Worm (Caenorhabditis elegans) whole organism, mixed stage, embryonic: Measurements from ENCODE around the gene srt-27.

ENCODE experiments used
- M03D4.4 ChIP-seq: sonication (generic microtip); optimal IDR thresholded peaks from 2 replicates; lab custom pipeline; 2017; ENCODE audit warnings: mild to moderate bottlenecking, missing genetic modification characterization, missing compliant biosample characterization
- bed-3 ChIP-seq: fragments of 200-800 bp; sonication (Bioruptor generic); optimal IDR thresholded peaks from 3 replicates; lab custom pipeline; 2018; ENCODE audit warnings: mild to moderate bottlenecking, missing genetic modification characterization, moderate library complexity, missing compliant biosample characterization
- blmp-1 ChIP-seq: fragments of 150-350 bp; optimal IDR thresholded peaks from 2 replicates; lab custom pipeline; 2014; ENCODE audit warnings: missing biosample characterization, missing genetic modification characterization
- ceh-39 ChIP-seq: fragments of 150-350 bp; optimal IDR thresholded peaks from 2 replicates; lab custom pipeline; 2014; ENCODE audit warnings: missing biosample characterization, missing genetic modification characterization
- ceh-43 ChIP-seq: fragments of 200-800 bp; sonication (Bioruptor generic); optimal IDR thresholded peaks from 2 replicates; lab custom pipeline; 2018; ENCODE audit warnings: mild to moderate bottlenecking, missing genetic modification characterization, moderate library complexity, missing compliant biosample characterization
- ceh-83 ChIP-seq: fragments of 200-800 bp; sonication (Bioruptor generic); optimal IDR thresholded peaks from 2 replicates; lab custom pipeline; 2018; ENCODE audit warnings: mild to moderate bottlenecking, missing genetic modification characterization, missing compliant biosample characterization
- ces-1 ChIP-seq: fragments of 150-350 bp; optimal IDR thresholded peaks from 2 replicates; lab custom pipeline; 2014; ENCODE audit warnings: missing biosample characterization, missing genetic modification reagents, missing genetic modification characterization
- cnd-1 ChIP-seq: fragments of 200-800 bp; sonication (Bioruptor generic); optimal IDR thresholded peaks from 2 replicates; lab custom pipeline; 2018; ENCODE audit warnings: mild to moderate bottlenecking, missing genetic modification characterization, missing compliant biosample characterization
- drap-1 ChIP-seq: fragments of 200-800 bp; sonication (Bioruptor generic); optimal IDR thresholded peaks from 3 replicates; lab custom pipeline; 2018; ENCODE audit warnings: mild to moderate bottlenecking, missing genetic modification characterization, missing compliant biosample characterization
- elt-1 ChIP-seq: sonication (generic microtip); optimal IDR thresholded peaks from 2 replicates; lab custom pipeline; 2017; ENCODE audit warnings: missing genetic modification characterization, mild to moderate bottlenecking, missing compliant biosample characterization, antibody characterized with exemption, moderate library complexity, borderline replicate concordance; ENCODE audit not compliant: insufficient read depth
- elt-3 ChIP-seq: fragments of 150-350 bp; optimal IDR thresholded peaks from 2 replicates; lab custom pipeline; 2014; ENCODE audit warnings: missing biosample characterization, missing genetic modification characterization
- flh-1 ChIP-seq: fragments of 200-800 bp; sonication (Bioruptor generic); optimal IDR thresholded peaks from 2 replicates; lab custom pipeline; 2018; ENCODE audit warnings: mild to moderate bottlenecking, missing genetic modification characterization, moderate library complexity, missing compliant biosample characterization
- ham-2 ChIP-seq: fragments of 200-800 bp; sonication (Bioruptor generic); optimal IDR thresholded peaks from 2 replicates; lab custom pipeline; 2018; ENCODE audit warnings: mild to moderate bottlenecking, missing genetic modification characterization, missing compliant biosample characterization
- hlh-1 ChIP-seq: fragments of 150-350 bp; optimal IDR thresholded peaks from 2 replicates; lab custom pipeline; 2014; ENCODE audit warnings: missing biosample characterization, missing genetic modification reagents, missing genetic modification characterization
- lin-13 ChIP-seq: fragments of 150-350 bp; optimal IDR thresholded peaks from 2 replicates; lab custom pipeline; 2014; ENCODE audit warnings: missing biosample characterization, missing genetic modification characterization
- lin-32 ChIP-seq: fragments of 200-800 bp; sonication (Bioruptor generic); optimal IDR thresholded peaks from 2 replicates; lab custom pipeline; 2018; ENCODE audit warnings: mild to moderate bottlenecking, missing genetic modification characterization, missing compliant biosample characterization
- lsy-2 ChIP-seq: fragments of 150-350 bp; optimal IDR thresholded peaks from 2 replicates; lab custom pipeline; 2014; ENCODE audit warnings: missing biosample characterization, missing genetic modification characterization
- mab-5 ChIP-seq: fragments of 150-350 bp; optimal IDR thresholded peaks from 2 replicates; lab custom pipeline; 2014; ENCODE audit warnings: missing biosample characterization, missing genetic modification characterization
- mep-1 ChIP-seq: fragments of 150-350 bp; optimal IDR thresholded peaks from 2 replicates; lab custom pipeline; 2017; ENCODE audit warnings: missing biosample characterization, missing genetic modification reagents, missing genetic modification characterization, inconsistent platforms
- mls-2 ChIP-seq: sonication (generic microtip); optimal IDR thresholded peaks from 2 replicates; lab custom pipeline; 2016; ENCODE audit warnings: mild to moderate bottlenecking, missing genetic modification characterization, moderate library complexity, missing compliant biosample characterization
- nhr-12 ChIP-seq: fragments of 150-350 bp; optimal IDR thresholded peaks from 2 replicates; lab custom pipeline; 2014; ENCODE audit warnings: missing biosample characterization, missing genetic modification characterization
- nhr-2 ChIP-seq: fragments of 150-350 bp; optimal IDR thresholded peaks from 2 replicates; lab custom pipeline; 2014; ENCODE audit warnings: missing biosample characterization, missing genetic modification characterization
- nhr-237 ChIP-seq: fragments of 150-350 bp; optimal IDR thresholded peaks from 2 replicates; lab custom pipeline; 2014; ENCODE audit warnings: missing biosample characterization, missing genetic modification characterization
- nhr-28 ChIP-seq: fragments of 150-350 bp; optimal IDR thresholded peaks from 2 replicates; lab custom pipeline; 2014; ENCODE audit warnings: missing biosample characterization, missing genetic modification characterization
- nhr-76 ChIP-seq: sonication (generic microtip); optimal IDR thresholded peaks from 2 replicates; lab custom pipeline; 2017; ENCODE audit warnings: missing biosample characterization, missing genetic modification characterization
- pha-4 ChIP-seq: fragments of 150-350 bp; optimal IDR thresholded peaks from 2 replicates; lab custom pipeline; 2018; ENCODE audit warnings: missing biosample characterization, missing genetic modification reagents, missing genetic modification characterization
- sem-2 ChIP-seq: fragments of 200-800 bp; sonication (Bioruptor generic); optimal IDR thresholded peaks from 2 replicates; lab custom pipeline; 2018; ENCODE audit warnings: mild to moderate bottlenecking, missing genetic modification characterization, missing compliant biosample characterization
- snpc-4 ChIP-seq: fragments of 150-350 bp; optimal IDR thresholded peaks from 2 replicates; lab custom pipeline; 2014; ENCODE audit warnings: missing biosample characterization, missing genetic modification characterization
- sptf-1 ChIP-seq: sonication (generic microtip); optimal IDR thresholded peaks from 2 replicates; lab custom pipeline; 2017; ENCODE audit warnings: mild to moderate bottlenecking, missing genetic modification characterization, moderate library complexity, missing compliant biosample characterization
- tbx-8 ChIP-seq: fragments of 200-800 bp; sonication (Bioruptor generic); optimal IDR thresholded peaks from 2 replicates; lab custom pipeline; 2018; ENCODE audit warnings: mild to moderate bottlenecking, missing genetic modification characterization, moderate library complexity, missing compliant biosample characterization
- unc-120 ChIP-seq: sonication (generic microtip); optimal IDR thresholded peaks from 2 replicates; lab custom pipeline; 2017; ENCODE audit warnings: missing genetic modification characterization, missing compliant biosample characterization; ENCODE audit not compliant: poor library complexity, severe bottlenecking
- unc-39 ChIP-seq: fragments of 150-350 bp; optimal IDR thresholded peaks from 2 replicates; lab custom pipeline; 2014; ENCODE audit warnings: missing biosample characterization, missing genetic modification characterization
- unc-62 ChIP-seq: fragments of 150-350 bp; optimal IDR thresholded peaks from 2 replicates; lab custom pipeline; 2014; ENCODE audit warnings: missing biosample characterization, missing genetic modification reagents, missing genetic modification characterization
- zip-8 ChIP-seq: fragments of 150-350 bp; optimal IDR thresholded peaks from 2 replicates; lab custom pipeline; 2014; ENCODE audit warnings: missing biosample characterization, missing genetic modification characterization
- ztf-11 ChIP-seq: fragments of 150-350 bp; optimal IDR thresholded peaks from 2 replicates; lab custom pipeline; 2014; ENCODE audit warnings: missing biosample characterization, missing genetic modification characterization

Gene srt-27

DNA sequence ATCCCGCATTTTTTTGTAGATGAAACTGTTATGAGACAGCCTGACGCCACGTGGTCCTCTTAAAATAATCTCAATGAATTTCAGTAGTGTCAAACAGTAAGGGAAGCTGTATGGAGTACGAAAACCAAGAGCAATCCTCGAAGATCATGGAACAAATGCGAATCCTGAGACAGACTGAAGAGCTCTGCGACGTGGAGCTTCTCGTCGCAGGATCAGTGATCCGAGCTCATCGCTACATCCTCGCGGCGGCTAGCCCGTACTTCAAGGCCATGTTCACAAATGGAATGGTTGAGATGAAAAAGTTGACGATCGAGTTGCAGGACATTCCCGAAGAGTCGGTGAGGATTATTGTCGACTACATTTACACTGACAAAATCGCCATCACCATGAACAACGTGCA is 36.4 kb downstream of the srt-27 start:
- TF ChIP-seq cnd-1 (tag; lab: Kevin White, UChicago), result no peak
- TF ChIP-seq nhr-2 (tag; lab: Kevin White, UChicago), result no peak
- TF ChIP-seq snpc-4 (tag; lab: Kevin White, UChicago), result no peak
- no peak for TF ChIP-seq blmp-1 (tag; lab: Kevin White, UChicago)
- no peak for TF ChIP-seq lin-32 (GFP tag; lab: Kevin White, UChicago)
- no peak for TF ChIP-seq drap-1 (GFP tag; lab: Kevin White, UChicago)
- TF ChIP-seq nhr-28 (tag; lab: Kevin White, UChicago), result no peak
- TF ChIP-seq mep-1 (tag; lab: Kevin White, UChicago), result no peak

DNA sequence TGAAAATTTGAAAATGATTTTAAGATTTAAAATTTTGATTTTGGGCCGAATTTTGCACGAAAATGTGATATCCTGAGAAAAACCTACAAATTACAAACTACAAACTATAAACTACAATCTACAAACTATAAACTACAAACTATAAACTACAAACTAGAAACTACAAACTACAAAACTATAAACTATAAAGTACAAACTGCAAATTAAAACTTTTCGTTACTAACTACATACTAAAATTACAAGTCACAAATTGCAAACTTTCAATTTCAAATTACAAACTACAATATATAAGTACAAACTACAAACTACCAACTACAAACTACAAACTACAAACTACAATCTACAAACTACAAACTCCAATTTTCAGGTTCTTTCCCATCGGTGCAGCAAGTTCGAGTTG is 37.2 kb downstream of the srt-27 start:
- TF ChIP-seq ceh-83 (GFP tag; lab: Kevin White, UChicago) (no peak), nhr-28 (tag; lab: Kevin White, UChicago) (no peak), unc-120 (tag; lab: Kevin White, UChicago) (no peak), ces-1 (GFP tag; lab: Kevin White, UChicago) (no peak), nhr-237 (tag; lab: Kevin White, UChicago) (no peak), bed-3 (GFP tag; lab: Kevin White, UChicago) (no peak), ham-2 (no peak), lsy-2 (no peak), blmp-1 (tag; lab: Kevin White, UChicago) (no peak), M03D4.4 (no peak), mab-5 (no peak), nhr-12 (tag; lab: Kevin White, UChicago) (no peak), elt-3 (tag; lab: Kevin White, UChicago) (no peak), elt-1 (tag; lab: Kevin White, UChicago) (no peak), zip-8 (tag; lab: Kevin White, UChicago) (no peak), snpc-4 (tag; lab: Kevin White, UChicago) (no peak)

DNA sequence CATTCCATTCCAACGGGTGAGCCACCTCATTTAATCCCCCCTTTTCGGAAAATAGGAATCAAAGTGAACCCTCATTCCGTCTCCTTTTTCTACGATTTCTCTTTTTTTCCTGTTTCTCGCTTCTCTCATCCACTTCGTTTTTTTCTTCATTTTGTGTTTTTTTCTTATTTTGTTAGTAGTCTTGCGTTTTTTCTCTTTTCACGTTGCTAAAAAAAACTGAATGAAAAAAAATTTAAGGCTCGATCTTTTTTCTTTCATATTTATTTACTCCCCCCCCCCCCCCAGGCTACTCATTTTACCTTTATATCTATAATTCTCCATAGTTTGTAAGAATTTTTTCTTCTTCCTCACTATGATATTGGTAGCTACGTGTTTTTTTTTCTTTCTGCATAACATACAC is 43.0 kb downstream of the srt-27 start:
- TF ChIP-seq elt-3 (tag; lab: Kevin White, UChicago) (no peak), mls-2 (tag; lab: Kevin White, UChicago) (no peak), flh-1 (GFP tag; lab: Kevin White, UChicago) (no peak), nhr-2 (tag; lab: Kevin White, UChicago) (no peak), nhr-76 (no peak), drap-1 (GFP tag; lab: Kevin White, UChicago) (no peak), zip-8 (tag; lab: Kevin White, UChicago) (no peak)

DNA sequence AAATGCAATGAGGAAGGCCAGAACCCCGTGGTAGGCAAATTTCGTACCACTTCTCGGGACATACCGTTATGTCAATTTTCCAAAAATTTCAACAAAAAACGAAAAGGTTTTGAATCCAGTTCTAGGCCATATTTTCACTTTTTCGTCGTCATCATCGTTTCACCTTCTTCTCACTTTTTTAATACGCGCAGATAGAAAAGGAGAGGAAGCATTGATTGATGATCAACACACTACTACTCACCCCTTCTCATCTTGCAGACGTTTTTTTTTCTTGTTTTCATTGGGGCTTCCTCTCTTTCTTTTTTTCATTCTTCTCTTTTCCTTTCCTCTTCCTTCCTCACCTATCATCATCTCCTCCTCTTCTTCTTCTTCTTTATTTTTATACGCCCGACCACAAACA is 45.0 kb downstream of the srt-27 start:
- TF ChIP-seq unc-39 (tag; lab: Kevin White, UChicago), result no peak
- no peak for TF ChIP-seq mab-5
- TF ChIP-seq mls-2 (tag; lab: Kevin White, UChicago), result no peak
- no peak for TF ChIP-seq ztf-11 (tag; lab: Kevin White, UChicago)
- TF ChIP-seq nhr-12 (tag; lab: Kevin White, UChicago), result no peak
- TF ChIP-seq flh-1 (GFP tag; lab: Kevin White, UChicago), result no peak
- peak; percentile 6 for TF ChIP-seq blmp-1 (tag; lab: Kevin White, UChicago)
- TF ChIP-seq snpc-4 (tag; lab: Kevin White, UChicago), result no peak
- no peak for TF ChIP-seq nhr-76

DNA sequence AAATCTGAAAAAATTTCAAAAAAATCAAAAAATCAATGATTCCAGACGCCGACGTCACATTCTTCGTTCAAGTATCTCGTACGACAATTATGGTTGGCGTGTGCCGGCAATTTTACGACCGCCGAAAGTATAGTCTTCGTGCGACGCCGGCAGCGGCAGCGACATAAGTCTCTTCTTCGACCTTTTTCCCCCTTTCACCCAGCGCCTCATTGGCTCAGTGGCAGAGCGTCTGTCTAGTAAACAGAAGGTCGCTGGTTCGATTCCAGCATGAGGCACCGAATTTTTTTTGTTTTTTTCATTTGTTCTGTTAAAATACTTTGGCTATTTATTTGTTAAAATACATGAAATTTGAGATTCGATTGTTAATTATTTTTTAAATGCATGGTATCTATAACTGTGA is 46.9 kb downstream of the srt-27 start:
- peak; percentile 81 for TF ChIP-seq mls-2 (tag; lab: Kevin White, UChicago)
- TF ChIP-seq tbx-8 (GFP tag; lab: Kevin White, UChicago), result no peak
- TF ChIP-seq hlh-1 (tag; lab: Kevin White, UChicago), result peak; percentile 10
- peak; percentile 59 for TF ChIP-seq cnd-1 (tag; lab: Kevin White, UChicago)
- peak; percentile 14 for TF ChIP-seq flh-1 (GFP tag; lab: Kevin White, UChicago)
- TF ChIP-seq nhr-76, result no peak
- no peak for TF ChIP-seq mep-1 (tag; lab: Kevin White, UChicago)
- TF ChIP-seq lsy-2, result no peak
- no peak for TF ChIP-seq mab-5
- TF ChIP-seq elt-1 (tag; lab: Kevin White, UChicago), result no peak
- peak; percentile 90 for TF ChIP-seq ceh-83 (GFP tag; lab: Kevin White, UChicago)
- no peak for TF ChIP-seq ces-1 (GFP tag; lab: Kevin White, UChicago)
- no peak for TF ChIP-seq ham-2
- no peak for TF ChIP-seq ceh-39 (tag; lab: Kevin White, UChicago)
- TF ChIP-seq zip-8 (tag; lab: Kevin White, UChicago), result no peak
- no peak for TF ChIP-seq elt-3 (tag; lab: Kevin White, UChicago)
- TF ChIP-seq pha-4 (tag; lab: Kevin White, UChicago), result no peak
- peak; percentile 60 for TF ChIP-seq drap-1 (GFP tag; lab: Kevin White, UChicago)
- no peak for TF ChIP-seq ztf-11 (tag; lab: Kevin White, UChicago)
- no peak for TF ChIP-seq lin-13 (tag; lab: Kevin White, UChicago)
- no peak for TF ChIP-seq lin-32 (GFP tag; lab: Kevin White, UChicago)
- no peak for TF ChIP-seq blmp-1 (tag; lab: Kevin White, UChicago)
- peak; percentile 63 for TF ChIP-seq M03D4.4
- no peak for TF ChIP-seq nhr-2 (tag; lab: Kevin White, UChicago)
- no peak for TF ChIP-seq unc-62 (GFP tag; lab: Kevin White, UChicago)
- TF ChIP-seq unc-39 (tag; lab: Kevin White, UChicago), result no peak
- TF ChIP-seq bed-3 (GFP tag; lab: Kevin White, UChicago), result peak; percentile 61
- no peak for TF ChIP-seq nhr-12 (tag; lab: Kevin White, UChicago)
- TF ChIP-seq nhr-28 (tag; lab: Kevin White, UChicago), result no peak
- peak; percentile 49 for TF ChIP-seq ceh-43
- no peak for TF ChIP-seq snpc-4 (tag; lab: Kevin White, UChicago)
- TF ChIP-seq unc-120 (tag; lab: Kevin White, UChicago), result peak; percentile 32
- peak; percentile 59 for TF ChIP-seq sem-2
- TF ChIP-seq nhr-237 (tag; lab: Kevin White, UChicago), result no peak
- TF ChIP-seq sptf-1 (tag; lab: Kevin White, UChicago), result peak; percentile 79
- TF ChIP-seq, all 35 proteins: peak for 12
